Fruit fly (Drosophila melanogaster): ENCODE measurements around the gene PIG-H.

- TF ChIP-seq Dek (tag; optimal IDR thresholded peaks at IDR 0.05) (no peak), CG12769 (tag; optimal IDR thresholded peaks at IDR 0.05) (no peak), Sry-δ (GFP tag; optimal IDR thresholded peaks at IDR 0.05) (no peak), Nf-YA (GFP tag; IDR thresholded peaks at IDR 0.05) (no peak), CG6272 (GFP tag; IDR thresholded peaks at IDR 0.05) (no peak)
These were observed 46.4 kb upstream of the PIG-H start for dm6 chr3R:7953041-7953788.

All from whole organism, embryonic.